Worm (Caenorhabditis elegans) whole organism, midembryonic: ENCODE results near the gene T19C4.1.

Experiments used
- cog-1 ChIP-seq: sonication (generic microtip); optimal IDR thresholded peaks from 2 replicates; lab custom pipeline; 2016; ENCODE audit warnings: missing genetic modification characterization, missing compliant biosample characterization
- ref-1 ChIP-seq: fragments of 200-800 bp; sonication (Bioruptor generic); conservative IDR thresholded peaks from 2 replicates; pipeline ENCODE4 v1.3.6; 2022; ENCODE audit warnings: missing genetic modification reagents, missing genetic modification characterization, missing compliant biosample characterization
- tab-1 ChIP-seq: fragments of 200-800 bp; sonication (Bioruptor generic); IDR thresholded peaks from 2 replicates; pipeline ENCODE4 v1.3.6; 2022; ENCODE audit warnings: missing genetic modification characterization, missing compliant biosample characterization
- ztf-23 ChIP-seq: fragments of 200-800 bp; sonication (Bioruptor generic); IDR thresholded peaks from 2 replicates; pipeline ENCODE4 v1.3.6; 2022; ENCODE audit warnings: missing genetic modification reagents, missing genetic modification characterization, missing compliant biosample characterization

ce11 chrV:11164475-11164874 is 15.0 kb downstream of the T19C4.1 start, which contains the start of gene srg-40:
- no peak for TF ChIP-seq cog-1
- TF ChIP-seq ztf-23 (GFP tag; lab: Robert Waterston, UW) = no peak
- TF ChIP-seq ref-1 (GFP tag; lab: Robert Waterston, UW) = no peak
- TF ChIP-seq tab-1 (GFP tag; lab: Robert Waterston, UW) = no peak
